Worm (Caenorhabditis elegans) whole organism, L4/young adult: ENCODE data around the gene F20D6.11.

ENCODE experiments used
- W03F9.2 ChIP-seq: fragments of 150-350 bp; optimal IDR thresholded peaks from 2 replicates; lab custom pipeline; 2014; ENCODE audit warnings: missing biosample characterization, missing genetic modification characterization
- dao-5 ChIP-seq: sonication (generic microtip); optimal IDR thresholded peaks from 2 replicates; lab custom pipeline; 2016; ENCODE audit warnings: missing genotype, missing genetic modification characterization, moderate library complexity, missing compliant biosample characterization
- him-1 ChIP-seq: sonication (generic microtip); optimal IDR thresholded peaks from 2 replicates; lab custom pipeline; 2016; ENCODE audit warnings: missing genotype, missing genetic modification reagents, missing genetic modification characterization, missing compliant biosample characterization

ce11 chrV:8170300-8170699 lies 28.6 kb downstream of the F20D6.11 start:
- TF ChIP-seq him-1: no peak
- TF ChIP-seq W03F9.2 (tag; lab: Kevin White, UChicago): no peak
- no peak for TF ChIP-seq dao-5 (tag; lab: Kevin White, UChicago)
